Worm (Caenorhabditis elegans): ENCODE measurements around the gene tbc-9.

ce11 chrIV:13493719-13494118, 8.9 kb downstream of the tbc-9 start:
- TF ChIP-seq egl-27 (tag; optimal IDR thresholded peaks at IDR 0.05) (no peak), unc-30 (tag; optimal IDR thresholded peaks at IDR 0.05) (no peak), ets-5 (GFP tag; IDR thresholded peaks at IDR 0.05) (no peak), nhr-47 (tag; optimal IDR thresholded peaks at IDR 0.05) (no peak), zag-1 (tag; optimal IDR thresholded peaks at IDR 0.05) (no peak), nhr-12 (tag; optimal IDR thresholded peaks at IDR 0.05) (no peak), nhr-28 (tag; optimal IDR thresholded peaks at IDR 0.05) (no peak), nhr-237 (tag; optimal IDR thresholded peaks at IDR 0.05) (no peak), efl-3 (GFP tag; optimal IDR thresholded peaks at IDR 0.05) (no peak), nhr-19 (GFP tag; conservative IDR thresholded peaks at IDR 0.05) (no peak), unc-86 (tag; optimal IDR thresholded peaks at IDR 0.05) (no peak), nhr-71 (tag; optimal IDR thresholded peaks at IDR 0.05) (no peak), aha-1 (tag; optimal IDR thresholded peaks at IDR 0.05) (no peak)
